Fruit fly (Drosophila melanogaster): Measurements from ENCODE around the gene CG18789.

DNA sequence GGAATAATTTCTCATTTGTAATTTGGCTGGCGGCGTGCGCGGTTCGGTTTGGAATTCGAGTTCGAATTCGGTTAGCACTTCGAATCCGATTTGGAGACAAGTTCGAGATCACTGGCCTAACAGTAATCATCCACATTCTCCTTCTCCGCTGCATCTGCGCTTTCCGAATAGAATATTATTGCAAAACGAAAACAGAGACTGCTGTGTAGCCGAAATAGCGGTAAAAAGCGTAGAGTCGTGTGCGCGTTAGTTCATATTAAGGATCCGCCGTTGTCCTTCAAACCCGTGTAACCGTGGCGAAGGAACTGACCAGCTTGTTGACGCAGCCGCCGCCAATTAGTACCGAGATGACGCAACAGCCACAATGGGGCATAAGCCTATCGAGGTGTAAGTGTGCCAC lies 32.2 kb upstream of the CG18789 start, which contains the start of gene dmGlut:
- TF ChIP-seq fd59A (GFP tag; optimal IDR thresholded peaks at IDR 0.05): no peak
- TF ChIP-seq Eip93F (GFP tag; optimal IDR thresholded peaks at IDR 0.05): no peak
- no peak for TF ChIP-seq CG9139 (GFP tag; optimal IDR thresholded peaks at IDR 0.05)
- TF ChIP-seq CG34406 (GFP tag; optimal IDR thresholded peaks at IDR 0.05): no peak
- TF ChIP-seq dac (GFP tag; optimal IDR thresholded peaks at IDR 0.05): no peak
- no peak for TF ChIP-seq CG8632 (GFP tag; optimal IDR thresholded peaks at IDR 0.05)
- no peak for TF ChIP-seq OdsH (GFP tag; optimal IDR thresholded peaks at IDR 0.05)

All from whole organism, prepupa.